Fruit fly (Drosophila melanogaster) whole organism: ENCODE measurements around the gene CG15432.

Experiments
- pan ChIP-seq: fragments of >200 bp; optimal IDR thresholded peaks from 2 replicates; lab custom pipeline; 2017
- usp ChIP-seq: fragments of >200 bp; optimal IDR thresholded peaks from 2 replicates; lab custom pipeline; 2017; ENCODE audit warnings: missing biosample characterization, missing genetic modification characterization, mixed read lengths

DNA sequence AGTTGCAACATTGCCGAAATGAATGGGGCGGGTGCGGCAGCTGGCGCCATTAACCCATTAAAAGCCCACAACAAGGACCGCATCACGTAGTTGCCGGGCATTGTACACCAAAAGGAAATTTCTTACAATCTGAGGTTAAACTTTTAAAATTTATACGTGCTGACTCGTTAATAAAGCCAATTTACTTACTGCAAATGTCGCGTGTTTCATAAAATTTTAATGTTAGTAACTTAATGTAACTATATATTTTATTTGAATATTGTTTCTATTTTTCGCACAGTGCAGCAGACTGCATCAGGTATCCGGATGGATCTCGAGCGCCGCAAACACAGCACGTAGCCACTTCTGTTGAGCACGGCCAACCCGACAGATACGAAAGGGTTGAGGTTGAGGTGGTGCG lies 25.2 kb upstream of the CG15432 start:
- TF ChIP-seq usp (GFP tag; lab: Kevin White, UChicago), result no peak
- TF ChIP-seq pan (lab: Kevin White, UChicago), result no peak
